Fruit fly (Drosophila melanogaster): ENCODE results near the gene CG10359.

CG10359 gene

dm6 chr3L:3632500-3633183 is 20.6 kb downstream of the CG10359 start:
- TF ChIP-seq CG10959 (GFP tag; IDR thresholded peaks at IDR 0.05) (0 out of 2 replicates have a peak, but pooled peaks have one; percentile 34), CG4854 (GFP tag; optimal IDR thresholded peaks at IDR 0.05) (no peak), MESR4 (GFP tag; optimal IDR thresholded peaks at IDR 0.05) (no peak), CG12104 (GFP tag; optimal IDR thresholded peaks at IDR 0.05) (peak; percentile 46), Nf-YC (tag; optimal IDR thresholded peaks at IDR 0.05) (peak; percentile 97), abd-A (tag; optimal IDR thresholded peaks at IDR 0.05) (peak; percentile 86), Pdp1 (GFP tag; optimal IDR thresholded peaks at IDR 0.05) (peak in 1 of 2 experiments; percentile 32), CG6813 (GFP tag; optimal IDR thresholded peaks at IDR 0.05) (peak; percentile 65), run (tag; optimal IDR thresholded peaks at IDR 0.05) (peak; percentile 52), CG32767 (GFP tag; IDR thresholded peaks at IDR 0.05) (peak; percentile 85), pho (GFP tag; optimal IDR thresholded peaks at IDR 0.05) (no peak), CG1792 (GFP tag; optimal IDR thresholded peaks at IDR 0.05) (no peak), jigr1 (GFP tag; IDR thresholded peaks at IDR 0.05) (peak; percentile 79; the same call in 1 of the 3 replicates), Ptx1 (GFP tag; IDR thresholded peaks at IDR 0.05) (peak; percentile 93), CG3726 (GFP tag; IDR thresholded peaks at IDR 0.05) (peak; percentile 82), crol (GFP tag; IDR thresholded peaks at IDR 0.05) (peak; percentile 96), lilli (GFP tag; optimal IDR thresholded peaks at IDR 0.05) (peak; percentile 15), E2f2 (GFP tag; IDR thresholded peaks at IDR 0.05) (peak; percentile 73), ci (GFP tag; IDR thresholded peaks at IDR 0.05) (peak; percentile 80), cas (GFP tag; IDR thresholded peaks at IDR 0.05) (peak; percentile 67), CG12219 (GFP tag; optimal IDR thresholded peaks at IDR 0.05) (peak; percentile 66), gce (GFP tag; IDR thresholded peaks at IDR 0.05) (peak; percentile 59; the same call in 1 of the 3 replicates), ranshi (GFP tag; IDR thresholded peaks at IDR 0.05) (peak; percentile 87), CG34376 (GFP tag; optimal IDR thresholded peaks at IDR 0.05) (peak; percentile 69), mam (GFP tag; optimal IDR thresholded peaks at IDR 0.05) (peak; percentile 52), CG16813 (GFP tag; IDR thresholded peaks at IDR 0.05; ENCODE audit: partially characterized antibody) (no peak), Opbp (GFP tag; IDR thresholded peaks at IDR 0.05; ENCODE audit: partially characterized antibody) (no peak), sim (GFP tag; IDR thresholded peaks at IDR 0.05) (0 out of 2 replicates have a peak, but pooled peaks have one; percentile 36), CG15011 (GFP tag; optimal IDR thresholded peaks at IDR 0.05) (peak; percentile 63), Max (GFP tag; optimal IDR thresholded peaks at IDR 0.05) (no peak), CG6683 (GFP tag; optimal IDR thresholded peaks at IDR 0.05) (peak; percentile 56), gt (GFP tag; IDR thresholded peaks at IDR 0.05) (0 out of 2 replicates have a peak, but pooled peaks have one; percentile 31), Mad (GFP tag; optimal IDR thresholded peaks at IDR 0.05) (no peak), ttk (GFP tag; IDR thresholded peaks at IDR 0.05) (peak; percentile 88), Spps (tag; optimal IDR thresholded peaks at IDR 0.05) (peak; percentile 4), sens-2 (GFP tag; IDR thresholded peaks at IDR 0.05) (peak; percentile 56; the same call in 1 of the 2 replicates), Rx (GFP tag; IDR thresholded peaks at IDR 0.05) (peak; percentile 80), chif (GFP tag; optimal IDR thresholded peaks at IDR 0.05) (no peak), CG17328 (GFP tag; IDR thresholded peaks at IDR 0.05) (peak; percentile 83), CG13624 (GFP tag; optimal IDR thresholded peaks at IDR 0.05) (no peak), CG7786 (GFP tag; optimal IDR thresholded peaks at IDR 0.05) (no peak), Xbp1 (GFP tag; optimal IDR thresholded peaks at IDR 0.05) (peak; percentile 89), hth (optimal IDR thresholded peaks at IDR 0.05) (no peak), fu2 (GFP tag; optimal IDR thresholded peaks at IDR 0.05) (no peak), CG3163 (GFP tag; optimal IDR thresholded peaks at IDR 0.05) (no peak), slp2 (GFP tag; optimal IDR thresholded peaks at IDR 0.05) (no peak), disco-r (GFP tag; optimal IDR thresholded peaks at IDR 0.05) (no peak), CG6854 (GFP tag; optimal IDR thresholded peaks at IDR 0.05) (peak; percentile 82), CG31365 (tag; optimal IDR thresholded peaks at IDR 0.05) (no peak), CG8924 (tag; optimal IDR thresholded peaks at IDR 0.05) (peak; percentile 84)
